Fruit fly (Drosophila melanogaster) whole organism, embryonic: Measurements from ENCODE around the gene AlaRS.

Source experiments
- CG15011 ChIP-seq: fragments of 200-800 bp; sonication (Bioruptor generic); optimal IDR thresholded peaks from 3 replicates; lab custom pipeline; 2018; ENCODE audit warnings: missing biosample characterization, mild to moderate bottlenecking, missing genetic modification characterization
- CG3407 ChIP-seq: fragments of 200-800 bp; sonication (Bioruptor generic); optimal IDR thresholded peaks from 2 replicates; lab custom pipeline; 2018; ENCODE audit warnings: missing biosample characterization, mild to moderate bottlenecking, missing genetic modification characterization
- Doc2 ChIP-seq: fragments of 200-800 bp; sonication (Bioruptor generic); IDR thresholded peaks from 2 replicates; pipeline ENCODE4 v1.3.6; 2022; ENCODE audit warnings: missing biosample characterization, missing genetic modification characterization
- Sin3A ChIP-seq: fragments of >200 bp; optimal IDR thresholded peaks from 2 replicates; lab custom pipeline; 2018
- dimm ChIP-seq: fragments of 200-800 bp; sonication (Bioruptor generic); IDR thresholded peaks from 2 replicates; pipeline ENCODE4 v1.3.6; 2022; ENCODE audit warnings: missing biosample characterization, missing genetic modification characterization
- prd ChIP-seq, 3 experiments: fragments of >200 bp in 2 of 3; fragments of 200-800 bp in 1 of 3; sonication (Bioruptor generic) in 1 of 3; optimal IDR thresholded peaks in 2 of 3; IDR thresholded peaks in 1 of 3; 2 replicates in 2 of 3; 3 replicates in 1 of 3; pipeline versions ENCODE4 v1.3.6 to Lab custom; 2017 to 2022; ENCODE audit warnings: missing biosample characterization in 1 of 3, missing genetic modification characterization in 1 of 3
- unc-4 ChIP-seq: fragments of 200-800 bp; sonication (Bioruptor generic); IDR thresholded peaks from 2 replicates; pipeline ENCODE4 v1.3.6; 2022; ENCODE audit warnings: missing biosample characterization, missing genetic modification characterization; ENCODE audit not compliant: partially characterized antibody
- yki ChIP-seq: fragments of >200 bp; optimal IDR thresholded peaks from 3 replicates; lab custom pipeline; 2018
- zfh2 ChIP-seq: fragments of 200-800 bp; sonication (Bioruptor generic); optimal IDR thresholded peaks from 2 replicates; lab custom pipeline; 2016; ENCODE audit warnings: missing biosample characterization, missing genetic modification characterization

- no peak for TF ChIP-seq prd (optimal IDR thresholded peaks at IDR 0.05; lab: Kevin White, UChicago)
- no peak for TF ChIP-seq prd (GFP tag; IDR thresholded peaks at IDR 0.05; lab: Robert Waterston, UW)
- TF ChIP-seq CG15011 (GFP tag; lab: Kevin White, UChicago), result no peak
- TF ChIP-seq zfh2 (GFP tag; lab: Kevin White, UChicago), result no peak
- no peak for TF ChIP-seq Sin3A (lab: Kevin White, UChicago)
- no peak for TF ChIP-seq dimm
- no peak for TF ChIP-seq Doc2
- no peak for TF ChIP-seq yki
- TF ChIP-seq unc-4 (GFP tag; lab: Robert Waterston, UW), result no peak
- TF ChIP-seq CG3407 (GFP tag; lab: Kevin White, UChicago), result no peak
These were observed 35.3 kb downstream of the AlaRS start, which contains the start of gene CG7778 for dm6 chr2L:8346260-8346659.
